Worm (Caenorhabditis elegans) whole organism, early embryonic: Measurements from ENCODE around the gene emb-4.

ENCODE experiments used
- F13C5.2 ChIP-seq: sonication (generic microtip); optimal IDR thresholded peaks from 2 replicates; lab custom pipeline; 2017; ENCODE audit warnings: mild to moderate bottlenecking, missing genetic modification characterization, inconsistent platforms, missing compliant biosample characterization
- ama-1 ChIP-seq: fragments of 150-350 bp; optimal IDR thresholded peaks from 2 replicates; lab custom pipeline; 2014
- ceh-13 ChIP-seq: fragments of 200-800 bp; sonication (Bioruptor generic); optimal IDR thresholded peaks from 2 replicates; lab custom pipeline; 2018; ENCODE audit warnings: mild to moderate bottlenecking, missing genetic modification characterization, missing compliant biosample characterization
- ets-7 ChIP-seq: sonication (generic microtip); optimal IDR thresholded peaks from 2 replicates; lab custom pipeline; 2016; ENCODE audit warnings: missing genotype, missing genetic modification characterization, missing compliant biosample characterization
- hmbx-1 ChIP-seq: sonication (generic microtip); optimal IDR thresholded peaks from 2 replicates; lab custom pipeline; 2016; ENCODE audit warnings: mild to moderate bottlenecking, missing genetic modification characterization, missing compliant biosample characterization
- hnd-1 ChIP-seq: sonication (generic microtip); optimal IDR thresholded peaks from 2 replicates; lab custom pipeline; 2016; ENCODE audit warnings: missing genetic modification characterization, missing compliant biosample characterization
- pes-1 ChIP-seq: fragments of 200-800 bp; sonication (Bioruptor generic); IDR thresholded peaks from 2 replicates; pipeline ENCODE4 v1.3.6; 2022; ENCODE audit warnings: missing genetic modification reagents, missing genetic modification characterization, missing compliant biosample characterization
- scrt-1 ChIP-seq: fragments of 200-800 bp; sonication (Bioruptor generic); IDR thresholded peaks from 2 replicates; pipeline ENCODE4 v1.3.6; 2022; ENCODE audit warnings: missing genetic modification characterization, missing compliant biosample characterization
- sea-1 ChIP-seq: fragments of 200-800 bp; sonication (Bioruptor generic); conservative IDR thresholded peaks from 2 replicates; pipeline ENCODE4 v1.3.6; 2022; ENCODE audit warnings: missing genetic modification characterization, missing compliant biosample characterization
- tbx-37 ChIP-seq: fragments of 200-800 bp; sonication (Bioruptor generic); conservative IDR thresholded peaks from 2 replicates; pipeline ENCODE4 v1.3.6; 2022; ENCODE audit warnings: missing genetic modification reagents, missing genetic modification characterization, missing compliant biosample characterization
- tra-4 ChIP-seq: sonication (generic microtip); optimal IDR thresholded peaks from 2 replicates; lab custom pipeline; 2017; ENCODE audit warnings: missing genetic modification characterization, missing compliant biosample characterization

- TF ChIP-seq tbx-37 (GFP tag; lab: Robert Waterston, UW) (no peak), F13C5.2 (tag; lab: Kevin White, UChicago) (no peak), ceh-13 (no peak), ama-1 (no peak), hnd-1 (tag; lab: Kevin White, UChicago) (no peak), ets-7 (tag; lab: Kevin White, UChicago) (no peak), sea-1 (GFP tag; lab: Robert Waterston, UW) (no peak), tra-4 (no peak), hmbx-1 (tag; lab: Kevin White, UChicago) (no peak), scrt-1 (no peak), pes-1 (no peak)
Measured at ce11 chrV:18873833-18874232, 20.9 kb downstream of the emb-4 start, which contains the start of gene ceh-51.
